Fruit fly (Drosophila melanogaster) whole organism, wandering third instar larva: Measurements from ENCODE around the gene hdm.
A peak's percentile ranks its signal among the peaks of the same experiment; 100 is the strongest.

Source experiments
- Abd-B ChIP-seq: fragments of >200 bp; optimal IDR thresholded peaks from 2 replicates; lab custom pipeline; 2017; ENCODE audit warnings: missing biosample characterization, missing genetic modification characterization
- CG32264 ChIP-seq: fragments of 200-800 bp; sonication (Bioruptor generic); optimal IDR thresholded peaks from 2 replicates; lab custom pipeline; 2016; ENCODE audit warnings: missing biosample characterization, missing genetic modification characterization
- CrebA ChIP-seq: fragments of 200-800 bp; sonication (Bioruptor generic); optimal IDR thresholded peaks from 2 replicates; lab custom pipeline; 2016; ENCODE audit warnings: missing biosample characterization, mild to moderate bottlenecking, missing genetic modification characterization, borderline replicate concordance
- Dfd ChIP-seq: fragments of >200 bp; optimal IDR thresholded peaks from 2 replicates; lab custom pipeline; 2017; ENCODE audit warnings: missing biosample characterization, missing genetic modification characterization
- Dif ChIP-seq: fragments of 200-275, 200-300 bp; sonication (Bioruptor generic); optimal IDR thresholded peaks from 2 replicates; lab custom pipeline; 2018; ENCODE audit warnings: missing biosample characterization, missing genetic modification characterization; ENCODE audit not compliant: partially characterized antibody
- GATAd ChIP-seq: sonication (Bioruptor generic); optimal IDR thresholded peaks from 2 replicates; lab custom pipeline; 2016; ENCODE audit warnings: missing biosample characterization, missing genetic modification characterization
- HLH106 ChIP-seq: fragments of 200-800 bp; optimal IDR thresholded peaks from 3 replicates; lab custom pipeline; 2019; ENCODE audit warnings: missing biosample characterization, mild to moderate bottlenecking, missing genetic modification characterization, moderate library complexity
- Hnf4 ChIP-seq: fragments of 200-800 bp; sonication (Bioruptor generic); optimal IDR thresholded peaks from 2 replicates; lab custom pipeline; 2016; ENCODE audit warnings: missing biosample characterization, mild to moderate bottlenecking, missing genetic modification characterization
- Hr78 ChIP-seq: fragments of >200 bp; optimal IDR thresholded peaks from 2 replicates; lab custom pipeline; 2017; ENCODE audit warnings: missing biosample characterization, missing genetic modification characterization
- Jra ChIP-seq: sonication (Bioruptor generic); optimal IDR thresholded peaks from 2 replicates; lab custom pipeline; 2016; ENCODE audit warnings: missing biosample characterization, missing genetic modification characterization
- Mio ChIP-seq: sonication (Bioruptor generic); optimal IDR thresholded peaks from 2 replicates; lab custom pipeline; 2016; ENCODE audit warnings: missing biosample characterization, missing genetic modification characterization
- Myc ChIP-seq: fragments of >200 bp; optimal IDR thresholded peaks from 2 replicates; lab custom pipeline; 2017
- N ChIP-seq: fragments of >200 bp; optimal IDR thresholded peaks from 2 replicates; lab custom pipeline; 2018; ENCODE audit warnings: missing biosample characterization, missing external identifiers, missing genetic modification characterization
- OdsH ChIP-seq: fragments of 200-800 bp; sonication (Bioruptor generic); optimal IDR thresholded peaks from 2 replicates; lab custom pipeline; 2016; ENCODE audit warnings: missing biosample characterization, mild to moderate bottlenecking, missing genetic modification characterization
- Sp1 ChIP-seq: fragments of 200-800 bp; sonication (Bioruptor generic); optimal IDR thresholded peaks from 3 replicates; lab custom pipeline; 2019; ENCODE audit warnings: missing biosample characterization, mild to moderate bottlenecking, missing genetic modification characterization, moderate library complexity
- br ChIP-seq: fragments of 200-800 bp; sonication (Bioruptor generic); optimal IDR thresholded peaks from 2 replicates; lab custom pipeline; 2016; ENCODE audit warnings: missing biosample characterization, missing genetic modification characterization
- dl ChIP-seq, 2 experiments: fragments of 175-275, 200-275 bp in 1 of 2; fragments of 200-275 bp in 1 of 2; sonication (Bioruptor generic); optimal IDR thresholded peaks; lab custom pipeline; 2018; ENCODE audit warnings: mild to moderate bottlenecking in 2 of 2, missing biosample characterization in 2 of 2, missing genetic modification characterization in 2 of 2, moderate library complexity in 2 of 2; ENCODE audit not compliant: partially characterized antibody in 2 of 2, insufficient read depth in 1 of 2
- dmrt93B ChIP-seq: fragments of 200-800 bp; sonication (Bioruptor generic); optimal IDR thresholded peaks from 2 replicates; lab custom pipeline; 2018; ENCODE audit warnings: missing biosample characterization, mild to moderate bottlenecking, missing genetic modification characterization
- dsf ChIP-seq: sonication (Bioruptor generic); optimal IDR thresholded peaks from 2 replicates; lab custom pipeline; 2016; ENCODE audit warnings: missing biosample characterization, missing genetic modification characterization, borderline replicate concordance
- ey ChIP-seq: fragments of 200-800 bp; sonication (Bioruptor generic); optimal IDR thresholded peaks from 2 replicates; lab custom pipeline; 2016; ENCODE audit warnings: missing biosample characterization, missing genetic modification characterization
- foxo ChIP-seq, 2 experiments: fragments of 200-800 bp; sonication (Bioruptor generic); optimal IDR thresholded peaks; 2 replicates in 1 of 2; 3 replicates in 1 of 2; lab custom pipeline; 2016 to 2017; ENCODE audit warnings: missing biosample characterization in 2 of 2, missing genetic modification characterization in 2 of 2
- fru ChIP-seq: fragments of 200-800 bp; sonication (Bioruptor generic); optimal IDR thresholded peaks from 3 replicates; lab custom pipeline; 2016; ENCODE audit warnings: missing biosample characterization, mild to moderate bottlenecking, missing genetic modification characterization
- h ChIP-seq: fragments of 200-800 bp; sonication (Bioruptor generic); optimal IDR thresholded peaks from 3 replicates; lab custom pipeline; 2016; ENCODE audit warnings: missing biosample characterization, mild to moderate bottlenecking, missing genetic modification characterization
- jim ChIP-seq: fragments of 175-275, 200-325 bp; sonication (Bioruptor generic); optimal IDR thresholded peaks from 2 replicates; lab custom pipeline; 2016; ENCODE audit warnings: missing biosample characterization, mild to moderate bottlenecking, missing genetic modification characterization
- lola ChIP-seq: fragments of >200 bp; optimal IDR thresholded peaks from 2 replicates; lab custom pipeline; 2017; ENCODE audit warnings: missing biosample characterization, missing genetic modification characterization
- pan ChIP-seq: fragments of >200 bp; optimal IDR thresholded peaks from 2 replicates; lab custom pipeline; 2017
- psq ChIP-seq: fragments of 200-800 bp; sonication (Bioruptor generic); optimal IDR thresholded peaks from 3 replicates; lab custom pipeline; 2017; ENCODE audit warnings: missing biosample characterization, mild to moderate bottlenecking, missing genetic modification characterization, moderate library complexity
- rgr ChIP-seq: fragments of 200-800 bp; sonication (Bioruptor generic); optimal IDR thresholded peaks from 3 replicates; lab custom pipeline; 2016; ENCODE audit warnings: missing biosample characterization, mild to moderate bottlenecking, missing genetic modification characterization
- sage ChIP-seq: fragments of 200-800 bp; sonication (Bioruptor generic); optimal IDR thresholded peaks from 2 replicates; lab custom pipeline; 2016; ENCODE audit warnings: missing biosample characterization, mild to moderate bottlenecking, missing genetic modification characterization
- tai ChIP-seq: sonication (Bioruptor generic); optimal IDR thresholded peaks from 2 replicates; lab custom pipeline; 2016; ENCODE audit warnings: missing biosample characterization, missing genetic modification characterization
- usp ChIP-seq: fragments of >200 bp; optimal IDR thresholded peaks from 2 replicates; lab custom pipeline; 2017; ENCODE audit warnings: missing biosample characterization, missing genetic modification characterization

The hdm gene

DNA sequence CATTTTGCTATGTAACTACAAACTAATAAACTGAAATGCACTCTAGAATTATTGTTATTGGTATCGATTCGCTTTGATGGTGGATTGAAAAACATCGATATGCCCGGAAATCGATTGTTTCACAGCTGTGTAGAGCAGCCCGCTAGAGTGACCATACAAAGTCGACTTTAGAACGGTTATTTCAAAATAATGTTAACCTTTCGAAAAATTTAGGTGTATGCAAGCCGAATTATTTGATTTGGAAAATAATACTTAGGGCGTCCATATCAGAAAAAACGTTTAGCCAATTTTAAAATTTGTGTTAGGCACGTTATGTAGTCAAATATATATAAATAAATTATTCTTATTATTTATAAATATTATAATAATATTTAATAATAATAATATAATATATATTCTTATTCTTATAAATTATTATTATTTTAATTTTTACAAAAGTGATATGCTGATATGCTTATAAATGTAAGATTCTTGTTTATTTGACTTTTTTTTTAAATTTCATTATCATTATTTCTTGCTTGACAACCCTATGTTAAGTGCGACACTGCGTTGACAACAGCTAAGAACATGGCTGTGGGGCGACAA, 48.4 kb upstream of the hdm start, which contains the start of gene sws:
TSS of gene sws (minus strand) at position 22 of the 585 bp plus-strand sequence.
- TF ChIP-seq foxo (GFP tag; optimal IDR thresholded peaks at IDR 0.05; lab: Kevin White, UChicago) (peak in 1 of 2 experiments; percentile 61), tai (GFP tag; lab: Kevin White, UChicago) (no peak), Sp1 (GFP tag; lab: Kevin White, UChicago) (peak; percentile 34), rgr (peak; percentile 26), pan (no peak), OdsH (GFP tag; lab: Kevin White, UChicago) (peak; percentile 37), jim (no peak), Jra (GFP tag; lab: Kevin White, UChicago) (no peak), Mio (GFP tag; lab: Kevin White, UChicago) (no peak), fru (GFP tag; lab: Kevin White, UChicago) (peak; percentile 39), HLH106 (tag; lab: Kevin White, UChicago) (peak; percentile 63), Abd-B (GFP tag; lab: Kevin White, UChicago) (no peak), psq (GFP tag; lab: Kevin White, UChicago) (peak; percentile 23), ey (GFP tag; lab: Kevin White, UChicago) (peak; percentile 15), h (GFP tag; lab: Kevin White, UChicago) (peak; percentile 14), Dfd (no peak)

DNA sequence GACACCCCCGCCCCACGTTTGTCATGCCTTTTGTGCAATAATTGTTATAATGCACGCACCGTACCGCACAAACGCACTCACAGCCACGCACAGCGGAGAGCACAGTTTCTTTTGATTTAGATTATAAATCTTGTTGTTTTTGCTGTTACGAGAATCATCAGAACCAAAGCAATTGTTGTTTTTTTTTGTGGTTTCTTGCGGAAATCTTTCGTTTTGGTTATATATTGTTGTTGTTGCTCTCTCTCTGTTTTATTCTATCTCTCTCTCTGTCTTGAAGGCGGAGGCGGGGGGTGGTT, 47.9 kb upstream of the hdm start:
- TF ChIP-seq br (GFP tag; lab: Kevin White, UChicago): no peak
- TF ChIP-seq N (GFP tag; lab: Kevin White, UChicago): no peak
- no peak for TF ChIP-seq usp (GFP tag; lab: Kevin White, UChicago)
- TF ChIP-seq CG32264 (GFP tag; lab: Kevin White, UChicago): no peak
- TF ChIP-seq psq (GFP tag; lab: Kevin White, UChicago): no peak
- no peak for TF ChIP-seq sage
- TF ChIP-seq Jra (GFP tag; lab: Kevin White, UChicago): no peak
- no peak for TF ChIP-seq Hr78 (GFP tag; lab: Kevin White, UChicago)
- no peak for TF ChIP-seq foxo (GFP tag; optimal IDR thresholded peaks at IDR 0.05; lab: Kevin White, UChicago)
- no peak for TF ChIP-seq jim
- TF ChIP-seq tai (GFP tag; lab: Kevin White, UChicago): no peak
- no peak for TF ChIP-seq Mio (GFP tag; lab: Kevin White, UChicago)
- no peak for TF ChIP-seq dsf
- no peak for TF ChIP-seq h (GFP tag; lab: Kevin White, UChicago)
- no peak for TF ChIP-seq Dif (GFP tag; lab: Kevin White, UChicago)

DNA sequence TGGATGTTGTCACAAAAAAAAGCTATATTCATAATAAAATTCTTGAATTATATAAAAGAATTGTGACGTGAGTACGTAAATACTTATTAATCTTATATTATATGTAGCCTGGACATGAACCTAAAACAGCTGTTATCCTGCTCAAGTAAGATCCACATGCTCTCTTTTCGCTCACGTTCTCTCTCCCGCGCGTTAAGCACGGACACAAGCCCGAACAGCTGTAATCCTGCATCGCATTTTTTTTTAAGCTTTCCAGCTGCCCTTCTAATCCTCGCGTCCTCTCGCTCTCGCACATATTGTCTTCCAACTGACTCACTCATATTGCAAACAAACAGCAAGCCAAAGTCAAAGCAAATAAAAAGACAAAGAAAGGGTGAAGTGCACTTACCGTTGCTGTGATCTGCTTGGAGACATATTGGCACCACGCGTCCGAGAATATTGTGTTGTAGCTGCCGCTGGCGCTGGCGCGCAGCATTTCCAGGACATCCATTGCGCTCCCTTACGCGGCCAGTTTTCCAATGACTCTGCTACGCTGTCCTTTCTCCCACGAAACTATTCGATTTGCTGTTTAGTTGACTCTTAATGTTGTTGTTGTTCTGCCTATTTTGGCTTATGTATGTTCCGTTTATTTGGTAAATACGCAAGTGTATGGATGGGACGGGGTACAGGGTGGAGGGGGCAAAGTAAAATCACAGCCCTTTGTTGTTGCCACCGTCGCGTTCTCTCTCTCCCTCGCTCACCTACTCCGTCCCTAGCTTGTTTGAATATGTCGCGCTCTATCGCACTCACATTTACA, 47.3 kb upstream of the hdm start:
- TF ChIP-seq tai (GFP tag; lab: Kevin White, UChicago) (no peak), Sp1 (GFP tag; lab: Kevin White, UChicago) (no peak), usp (GFP tag; lab: Kevin White, UChicago) (no peak), Jra (GFP tag; lab: Kevin White, UChicago) (no peak), lola (GFP tag; lab: Kevin White, UChicago) (no peak), Hnf4 (GFP tag; lab: Kevin White, UChicago) (no peak), Myc (no peak), foxo (GFP tag; optimal IDR thresholded peaks at IDR 0.05; lab: Kevin White, UChicago) (no peak), dl (GFP tag; optimal IDR thresholded peaks at IDR 0.05; lab: Kevin White, UChicago; ENCODE audit: insufficient read depth in 1 of 2, partially characterized antibody in 2 of 2) (no peak), HLH106 (tag; lab: Kevin White, UChicago) (no peak)

DNA sequence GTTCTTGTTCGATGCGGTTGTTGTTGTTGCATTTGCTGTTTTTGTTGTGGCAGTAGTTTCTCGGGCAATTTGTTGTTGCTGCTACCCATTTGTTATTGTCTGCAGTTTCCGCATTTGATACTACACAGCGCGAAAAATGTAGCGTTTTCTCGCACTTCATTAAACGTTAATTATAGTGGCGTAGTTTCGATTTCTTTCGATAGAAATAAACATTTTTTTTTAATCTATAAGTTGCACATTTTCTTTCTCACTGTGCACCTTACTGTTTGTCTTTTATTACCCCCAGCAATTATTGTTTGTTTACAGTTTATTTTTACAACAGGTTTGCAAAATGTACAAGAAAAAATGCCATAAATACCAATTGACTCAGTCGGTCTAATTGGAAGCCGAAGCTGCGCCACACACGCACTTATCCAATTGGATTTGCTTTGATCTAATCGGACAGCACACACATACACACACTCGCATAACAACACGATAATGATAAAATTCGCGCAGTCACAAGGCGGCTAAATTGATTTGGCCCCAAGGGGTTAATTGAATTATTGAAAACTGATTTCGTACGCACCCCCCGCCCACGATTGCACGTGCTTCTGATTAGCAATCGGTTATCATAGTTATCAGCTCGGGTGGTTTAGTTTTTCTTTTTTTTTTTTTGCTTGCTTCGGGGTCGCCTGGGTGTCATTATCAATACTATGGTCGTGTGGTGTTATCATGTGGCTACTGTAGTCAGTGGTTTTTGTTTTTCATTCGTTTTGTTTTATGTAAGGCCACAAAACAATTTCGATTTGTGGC, 46.0 kb upstream of the hdm start:
- TF ChIP-seq dmrt93B (GFP tag; lab: Kevin White, UChicago) (no peak), ey (GFP tag; lab: Kevin White, UChicago) (no peak), CrebA (GFP tag; lab: Kevin White, UChicago) (no peak), fru (GFP tag; lab: Kevin White, UChicago) (no peak), jim (no peak), Dif (GFP tag; lab: Kevin White, UChicago) (no peak), GATAd (GFP tag; lab: Kevin White, UChicago) (no peak), pan (no peak), rgr (no peak), Myc (no peak), lola (GFP tag; lab: Kevin White, UChicago) (no peak), foxo (GFP tag; optimal IDR thresholded peaks at IDR 0.05; lab: Kevin White, UChicago) (no peak), Sp1 (GFP tag; lab: Kevin White, UChicago) (no peak)
